Worm (Caenorhabditis elegans): Measurements from ENCODE around the gene srh-2.

Gene srh-2

DNA sequence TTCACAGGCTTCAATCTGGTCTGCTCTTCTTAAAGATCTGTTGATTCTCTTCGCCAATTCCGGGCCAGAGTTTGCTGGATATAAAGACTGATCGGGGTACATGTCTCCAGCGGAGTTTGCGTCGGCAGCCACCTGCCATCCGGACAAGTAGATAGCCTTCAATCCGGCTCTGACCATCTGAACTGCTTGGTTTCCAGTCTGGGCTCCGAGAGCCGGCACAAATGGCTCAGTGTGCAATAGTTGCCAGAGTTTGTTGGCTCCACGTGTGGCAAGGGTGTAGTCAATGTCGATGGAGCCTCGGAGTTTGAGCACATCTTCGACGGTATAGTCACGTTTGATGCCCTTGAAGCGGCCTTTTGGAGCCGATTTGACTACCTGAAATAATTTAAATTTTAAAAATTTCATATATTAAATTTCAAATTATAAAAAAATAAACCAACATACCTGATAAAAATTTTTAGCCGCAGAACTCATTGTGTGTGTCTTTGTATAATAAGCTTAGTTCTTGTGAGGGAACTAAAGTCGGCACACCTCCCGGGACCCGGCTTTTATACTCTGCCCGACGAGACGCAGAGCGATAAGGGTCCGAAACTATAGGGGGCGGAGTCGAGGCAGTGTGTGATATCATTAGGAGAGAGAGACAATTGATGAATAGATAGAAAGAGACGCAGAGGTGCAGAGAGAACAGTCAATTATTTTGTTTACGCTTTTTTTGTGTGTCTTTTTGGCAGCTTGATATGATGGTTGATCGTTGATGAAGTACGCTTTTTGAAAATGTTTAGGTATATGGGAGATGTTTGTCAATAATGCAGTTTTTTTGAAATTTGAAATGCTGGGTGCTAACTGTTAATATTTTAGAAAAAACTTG lies at the start of gene srh-2, which contains the start of gene icl-1:
Gene srh-2 (plus strand): TSS at position 818 of the 868 bp plus-strand sequence.
Gene icl-1 (minus strand): TSS at position 521 of the 868 bp plus-strand sequence.
- no peak for TF ChIP-seq Y22D7AL.16 (tag; optimal IDR thresholded peaks at IDR 0.05)
- no peak for TF ChIP-seq F13H6.1 (tag; optimal IDR thresholded peaks at IDR 0.05)
- TF ChIP-seq K02D7.2 (tag; optimal IDR thresholded peaks at IDR 0.05), result peak; percentile 2
- no peak for TF ChIP-seq pax-1 (tag; optimal IDR thresholded peaks at IDR 0.05)
- TF ChIP-seq unc-55 (GFP tag; optimal IDR thresholded peaks at IDR 0.05), result peak; percentile 19
- no peak for TF ChIP-seq hlh-13 (GFP tag; optimal IDR thresholded peaks at IDR 0.05)
- TF ChIP-seq dmd-4 (tag; optimal IDR thresholded peaks at IDR 0.05; ENCODE audit: borderline replicate concordance), result no peak
- no peak for TF ChIP-seq pros-1 (tag; optimal IDR thresholded peaks at IDR 0.05)
- TF ChIP-seq ets-4 (tag; optimal IDR thresholded peaks at IDR 0.05), result no peak
- TF ChIP-seq ceh-18 (tag; optimal IDR thresholded peaks at IDR 0.05), result peak; percentile 14
- no peak for TF ChIP-seq hlh-15 (tag; optimal IDR thresholded peaks at IDR 0.05)
- peak; percentile 78 for TF ChIP-seq elt-2 (tag; optimal IDR thresholded peaks at IDR 0.05)
- TF ChIP-seq pha-2 (tag; optimal IDR thresholded peaks at IDR 0.05), result no peak
- TF ChIP-seq npax-4 (tag; optimal IDR thresholded peaks at IDR 0.05), result no peak
- TF ChIP-seq nfya-1 (tag; optimal IDR thresholded peaks at IDR 0.05), result peak; percentile 19

DNA sequence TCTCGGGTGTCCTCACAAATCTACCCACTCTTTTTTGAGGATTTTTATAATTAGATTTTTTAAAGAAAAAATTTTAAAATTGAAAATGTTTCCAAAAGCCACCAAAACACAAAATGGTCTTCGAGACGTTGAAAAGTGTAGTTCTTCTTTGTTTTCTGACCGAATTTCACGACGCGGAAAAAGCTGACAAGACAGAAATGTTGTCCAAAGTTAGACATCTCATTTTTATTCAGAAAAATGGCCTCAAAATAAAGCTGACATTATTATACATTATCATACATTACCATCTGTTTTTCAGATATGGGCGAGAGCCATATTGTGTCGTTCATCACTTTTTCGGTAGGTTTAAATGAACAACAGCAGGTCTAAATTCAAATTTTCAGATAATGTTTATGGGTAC lies 48.4 kb upstream of the srh-2 start, which contains the start of gene srx-22:
Gene srx-22 (plus strand): TSS at position 301 of the 400 bp plus-strand sequence.
- no peak for TF ChIP-seq dve-1 (tag; optimal IDR thresholded peaks at IDR 0.05)
- TF ChIP-seq fax-1 (tag; optimal IDR thresholded peaks at IDR 0.05), result no peak
- TF ChIP-seq pha-4 (tag; optimal IDR thresholded peaks at IDR 0.05), result no peak
- TF ChIP-seq ahr-1 (tag; optimal IDR thresholded peaks at IDR 0.05), result no peak
- no peak for TF ChIP-seq nfya-1 (tag; optimal IDR thresholded peaks at IDR 0.05)
- TF ChIP-seq C08G9.2 (tag; optimal IDR thresholded peaks at IDR 0.05), result no peak
- no peak for TF ChIP-seq ceh-30 (tag; optimal IDR thresholded peaks at IDR 0.05)
- TF ChIP-seq ets-4 (tag; optimal IDR thresholded peaks at IDR 0.05), result no peak
- TF ChIP-seq K09A11.1 (tag; optimal IDR thresholded peaks at IDR 0.05; ENCODE audit: insufficient read depth), result no peak
- no peak for TF ChIP-seq pax-1 (tag; optimal IDR thresholded peaks at IDR 0.05)

DNA sequence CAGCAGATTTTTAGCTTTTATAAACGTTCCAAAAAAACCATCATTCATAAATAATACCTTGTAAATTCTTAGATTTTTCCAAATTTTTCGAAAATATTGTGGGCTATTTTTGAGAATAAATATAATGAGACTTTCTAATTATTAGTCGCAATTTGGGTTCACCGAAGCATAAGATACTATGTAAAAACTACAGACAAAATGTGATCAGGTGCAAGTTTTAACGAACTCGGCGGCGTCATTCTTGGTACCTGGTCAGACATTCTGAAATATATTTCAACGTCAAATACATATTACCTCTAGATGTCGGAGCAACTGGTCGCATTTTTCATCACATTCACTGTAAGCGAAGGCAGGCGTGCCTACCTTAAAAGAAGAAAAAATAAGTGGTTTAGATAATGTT lies 46.1 kb upstream of the srh-2 start, which contains the start of gene srx-23:
Gene srx-23 (plus strand): TSS at position 301 of the 400 bp plus-strand sequence.
- TF ChIP-seq unc-42 (tag; optimal IDR thresholded peaks at IDR 0.05) (no peak), ref-2 (tag; optimal IDR thresholded peaks at IDR 0.05) (no peak), K09A11.1 (tag; optimal IDR thresholded peaks at IDR 0.05; ENCODE audit: insufficient read depth) (no peak)

DNA sequence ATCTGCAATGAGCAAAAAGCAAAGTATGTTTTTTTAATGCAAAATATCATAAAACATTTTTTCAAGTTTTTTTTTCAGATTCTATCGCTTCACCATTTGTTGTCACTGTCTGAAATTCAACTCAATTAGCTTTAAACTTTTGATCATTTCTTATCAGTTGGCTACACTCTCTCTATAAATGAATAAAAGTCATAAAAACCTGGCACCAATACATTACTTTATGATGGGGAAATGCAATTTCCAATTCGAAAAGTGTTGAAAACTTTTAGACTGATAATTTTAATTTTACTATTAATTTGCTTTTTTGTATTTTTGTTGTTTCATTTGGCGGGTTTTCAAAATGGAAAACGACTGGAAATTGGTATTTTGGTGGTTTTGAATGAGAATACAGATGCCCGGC lies 44.2 kb upstream of the srh-2 start, which contains the start of gene F31F4.1:
Gene F31F4.1 (plus strand): TSS at position 203 of the 400 bp plus-strand sequence.
- TF ChIP-seq nhr-232 (tag; optimal IDR thresholded peaks at IDR 0.05) (no peak), ceh-34 (tag; optimal IDR thresholded peaks at IDR 0.05) (no peak), zip-5 (tag; optimal IDR thresholded peaks at IDR 0.05) (no peak), rnt-1 (tag; optimal IDR thresholded peaks at IDR 0.05) (no peak), fkh-10 (GFP tag; optimal IDR thresholded peaks at IDR 0.05) (no peak), pha-2 (tag; optimal IDR thresholded peaks at IDR 0.05) (no peak), sox-2 (GFP tag; IDR thresholded peaks at IDR 0.05) (no peak), sdc-2 (tag; optimal IDR thresholded peaks at IDR 0.05) (no peak), pha-4 (tag; optimal IDR thresholded peaks at IDR 0.05) (no peak), ceh-2 (tag; optimal IDR thresholded peaks at IDR 0.05) (no peak), pqm-1 (tag; optimal IDR thresholded peaks at IDR 0.05) (no peak), ceh-24 (tag; optimal IDR thresholded peaks at IDR 0.05) (no peak), lin-11 (tag; optimal IDR thresholded peaks at IDR 0.05) (no peak), ceh-30 (tag; optimal IDR thresholded peaks at IDR 0.05) (no peak), npax-4 (tag; optimal IDR thresholded peaks at IDR 0.05) (no peak), tbx-2 (tag; optimal IDR thresholded peaks at IDR 0.05) (no peak), K02D7.2 (tag; optimal IDR thresholded peaks at IDR 0.05) (no peak), Y22D7AL.16 (tag; optimal IDR thresholded peaks at IDR 0.05) (no peak)

Measured in whole organism, late embryonic.